Worm (Caenorhabditis elegans) whole organism, late embryonic: ENCODE measurements around the gene mdh-2.

Experiments used
- C38D4.7 ChIP-seq: fragments of 200-800 bp; sonication (Bioruptor generic); optimal IDR thresholded peaks from 2 replicates; lab custom pipeline; 2018; ENCODE audit warnings: mild to moderate bottlenecking, missing genetic modification characterization, moderate library complexity, missing compliant biosample characterization
- ama-1 ChIP-seq: fragments of 150-350 bp; optimal IDR thresholded peaks from 2 replicates; lab custom pipeline; 2014
- ceh-30 ChIP-seq: fragments of 150-350 bp; optimal IDR thresholded peaks from 2 replicates; lab custom pipeline; 2014; ENCODE audit warnings: missing biosample characterization, missing genetic modification characterization
- ceh-9 ChIP-seq: sonication (generic microtip); optimal IDR thresholded peaks from 2 replicates; lab custom pipeline; 2016; ENCODE audit warnings: mild to moderate bottlenecking, missing genetic modification characterization, inconsistent platforms, missing compliant biosample characterization
- dve-1 ChIP-seq: sonication (generic microtip); optimal IDR thresholded peaks from 2 replicates; lab custom pipeline; 2017; ENCODE audit warnings: antibody characterized with exemption, mild to moderate bottlenecking, missing genetic modification characterization, missing compliant biosample characterization
- fkh-10 ChIP-seq: fragments of 150-350 bp; optimal IDR thresholded peaks from 2 replicates; lab custom pipeline; 2014; ENCODE audit warnings: missing biosample characterization, missing genetic modification reagents, missing genetic modification characterization
- hlh-6 ChIP-seq: sonication (generic microtip); optimal IDR thresholded peaks from 2 replicates; lab custom pipeline; 2016; ENCODE audit warnings: missing genotype, missing genetic modification characterization, missing compliant biosample characterization
- nfya-1 ChIP-seq: sonication (generic microtip); optimal IDR thresholded peaks from 2 replicates; lab custom pipeline; 2017; ENCODE audit warnings: missing genetic modification characterization, mild to moderate bottlenecking, missing compliant biosample characterization, antibody characterized with exemption, moderate library complexity
- nhr-11 ChIP-seq: fragments of 150-350 bp; optimal IDR thresholded peaks from 2 replicates; lab custom pipeline; 2014; ENCODE audit warnings: missing biosample characterization, missing genetic modification characterization
- pha-2 ChIP-seq: sonication (generic microtip); optimal IDR thresholded peaks from 2 replicates; lab custom pipeline; 2017; ENCODE audit warnings: mild to moderate bottlenecking, missing genetic modification characterization, missing compliant biosample characterization
- pha-4 ChIP-seq: fragments of 150-350 bp; optimal IDR thresholded peaks from 2 replicates; lab custom pipeline; 2018; ENCODE audit warnings: missing biosample characterization, missing genetic modification reagents, missing genetic modification characterization
- tbx-7 ChIP-seq: sonication (generic microtip); optimal IDR thresholded peaks from 2 replicates; lab custom pipeline; 2016; ENCODE audit warnings: missing genotype, missing genetic modification characterization, missing compliant biosample characterization

DNA sequence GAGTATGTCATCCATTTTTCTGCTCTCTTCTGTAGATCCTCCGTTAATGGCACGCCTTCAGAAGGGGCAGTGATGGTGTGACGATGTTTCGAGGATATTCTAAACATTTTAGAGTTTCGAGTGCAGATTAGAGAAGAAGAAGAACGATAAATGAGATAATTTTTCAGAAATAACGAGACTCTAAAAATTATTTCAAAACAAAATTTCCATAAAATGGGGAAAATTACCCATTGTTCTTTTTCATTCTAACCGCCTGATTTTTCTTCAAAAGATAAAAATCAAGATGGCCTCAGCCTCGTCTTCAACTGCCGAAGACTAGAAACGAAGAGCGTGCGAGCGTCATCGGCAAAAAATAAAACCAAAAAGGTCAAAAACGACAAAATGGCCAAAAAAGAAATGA, 6.8 kb downstream of the mdh-2 start, which contains the start of gene let-765:
- TF ChIP-seq nhr-11 (no peak), fkh-10 (GFP tag; lab: Kevin White, UChicago) (no peak), pha-4 (tag; lab: Kevin White, UChicago) (no peak), hlh-6 (no peak), tbx-7 (tag; lab: Kevin White, UChicago) (no peak), ceh-9 (tag; lab: Kevin White, UChicago) (no peak), ama-1 (lab: Kevin White, UChicago) (no peak), dve-1 (tag; lab: Kevin White, UChicago) (no peak), pha-2 (tag; lab: Kevin White, UChicago) (no peak), nfya-1 (tag; lab: Kevin White, UChicago) (no peak), C38D4.7 (GFP tag; lab: Kevin White, UChicago) (no peak), ceh-30 (tag; lab: Kevin White, UChicago) (no peak)
